Fruit fly (Drosophila melanogaster) whole organism, adult: ENCODE measurements around the gene Nepl12.

Experiments
- CG11617 ChIP-seq: fragments of 200-800 bp; sonication (Bioruptor generic); optimal IDR thresholded peaks from 2 replicates; lab custom pipeline; 2017; ENCODE audit warnings: mild to moderate bottlenecking, missing biosample characterization, missing genetic modification reagents, missing genetic modification characterization
- CG12768 ChIP-seq: fragments of 200-800 bp; sonication (Bioruptor generic); optimal IDR thresholded peaks from 2 replicates; lab custom pipeline; 2017; ENCODE audit warnings: missing biosample characterization, missing genetic modification characterization, mild to moderate bottlenecking, moderate library complexity, missing genetic modification reagents
- CG14711 ChIP-seq: fragments of 200-800 bp; sonication (Bioruptor generic); optimal IDR thresholded peaks from 2 replicates; lab custom pipeline; 2018; ENCODE audit warnings: missing biosample characterization, mild to moderate bottlenecking, missing genetic modification characterization, moderate library complexity
- CG1620 ChIP-seq: fragments of 200-800 bp; sonication (Bioruptor generic); optimal IDR thresholded peaks from 2 replicates; lab custom pipeline; 2016; ENCODE audit warnings: missing biosample characterization, missing genetic modification characterization
- CG33017 ChIP-seq: fragments of 200-800 bp; sonication (Bioruptor generic); optimal IDR thresholded peaks from 2 replicates; lab custom pipeline; 2018; ENCODE audit warnings: missing biosample characterization, mild to moderate bottlenecking, missing genetic modification characterization, moderate library complexity
- CG5204 ChIP-seq: fragments of 200-800 bp; sonication (Bioruptor generic); optimal IDR thresholded peaks from 2 replicates; lab custom pipeline; 2016; ENCODE audit warnings: missing biosample characterization, missing genetic modification characterization
- CG7045 ChIP-seq: fragments of 200-800 bp; sonication (Bioruptor generic); optimal IDR thresholded peaks from 2 replicates; lab custom pipeline; 2017; ENCODE audit warnings: missing biosample characterization, mild to moderate bottlenecking, missing genetic modification characterization
- CG7101 ChIP-seq: fragments of 200-800 bp; sonication (Bioruptor generic); optimal IDR thresholded peaks from 2 replicates; lab custom pipeline; 2018; ENCODE audit warnings: missing biosample characterization, mild to moderate bottlenecking, missing genetic modification characterization, moderate library complexity
- Clk ChIP-seq: fragments of 200-800 bp; sonication (Bioruptor generic); optimal IDR thresholded peaks from 2 replicates; lab custom pipeline; 2017; ENCODE audit warnings: missing biosample characterization, missing genetic modification characterization
- Crg-1 ChIP-seq: fragments of 200-800 bp; sonication (Bioruptor generic); optimal IDR thresholded peaks from 2 replicates; lab custom pipeline; 2016; ENCODE audit warnings: missing biosample characterization, missing genetic modification characterization
- Hr96 ChIP-seq: fragments of 200-800 bp; sonication (Bioruptor generic); optimal IDR thresholded peaks from 2 replicates; lab custom pipeline; 2016; ENCODE audit warnings: missing biosample characterization, missing genetic modification characterization
- Mnt ChIP-seq: fragments of 200-800 bp; sonication (Bioruptor generic); optimal IDR thresholded peaks from 2 replicates; lab custom pipeline; 2016; ENCODE audit warnings: missing biosample characterization, mild to moderate bottlenecking, missing genetic modification characterization
- bab1 ChIP-seq: fragments of 200-800 bp; sonication (Bioruptor generic); optimal IDR thresholded peaks from 3 replicates; lab custom pipeline; 2019; ENCODE audit warnings: missing biosample characterization, mild to moderate bottlenecking, missing genetic modification characterization, moderate library complexity
- cic ChIP-seq: fragments of 200-800 bp; sonication (Bioruptor generic); optimal IDR thresholded peaks from 2 replicates; lab custom pipeline; 2017; ENCODE audit warnings: missing biosample characterization, mild to moderate bottlenecking, missing genetic modification characterization, moderate library complexity
- cnc ChIP-seq, 2 experiments: fragments of >200 bp; optimal IDR thresholded peaks; 2 replicates each; lab custom pipeline; 2017
- kay ChIP-seq: fragments of 200-800 bp; sonication (Bioruptor generic); peaks from one replicate; lab custom pipeline; 2016; ENCODE audit warnings: missing biosample characterization, missing genetic modification characterization, borderline replicate concordance
- ovo ChIP-seq: fragments of 200-800 bp; sonication (Bioruptor generic); optimal IDR thresholded peaks from 2 replicates; lab custom pipeline; 2016; ENCODE audit warnings: missing biosample characterization, missing genetic modification characterization
- pad ChIP-seq: fragments of 200-800 bp; sonication (Bioruptor generic); optimal IDR thresholded peaks from 3 replicates; lab custom pipeline; 2017; ENCODE audit warnings: missing biosample characterization, missing genetic modification characterization, mild to moderate bottlenecking, moderate library complexity, missing genetic modification reagents
- tj ChIP-seq: fragments of 200-800 bp; sonication (Bioruptor generic); optimal IDR thresholded peaks from 3 replicates; lab custom pipeline; 2017; ENCODE audit warnings: missing biosample characterization, mild to moderate bottlenecking, missing genetic modification characterization, moderate library complexity
- toe ChIP-seq: fragments of 200-800 bp; sonication (Bioruptor generic); optimal IDR thresholded peaks from 2 replicates; lab custom pipeline; 2016; ENCODE audit warnings: missing biosample characterization, missing genetic modification characterization

Nepl12 gene

dm6 chr3R:9643977-9644376 is 31.3 kb upstream of the Nepl12 start:
- TF ChIP-seq CG1620 (GFP tag; lab: Kevin White, UChicago) (no peak), pad (GFP tag; lab: Kevin White, UChicago) (no peak), tj (no peak), ovo (GFP tag; lab: Kevin White, UChicago) (no peak), cnc (optimal IDR thresholded peaks at IDR 0.05; lab: Kevin White, UChicago) (no peak)

- no peak for TF ChIP-seq CG11617 (GFP tag; lab: Kevin White, UChicago)
- TF ChIP-seq bab1 = no peak
- TF ChIP-seq tj = no peak
- TF ChIP-seq Crg-1 (GFP tag; lab: Kevin White, UChicago) = no peak
- no peak for TF ChIP-seq Clk (GFP tag; lab: Kevin White, UChicago)
- TF ChIP-seq CG7101 (tag; lab: Kevin White, UChicago) = no peak
- no peak for TF ChIP-seq cnc (optimal IDR thresholded peaks at IDR 0.05; lab: Kevin White, UChicago)
- no peak for TF ChIP-seq pad (GFP tag; lab: Kevin White, UChicago)
- no peak for TF ChIP-seq cic (GFP tag; lab: Kevin White, UChicago)
Measured at dm6 chr3R:9644620-9645019, 30.7 kb upstream of the Nepl12 start.

- TF ChIP-seq cic (GFP tag; lab: Kevin White, UChicago) = peak; percentile 4
- TF ChIP-seq CG33017 = no peak
- TF ChIP-seq ovo (GFP tag; lab: Kevin White, UChicago) = no peak
- TF ChIP-seq kay = peak; percentile 85
- TF ChIP-seq bab1 = no peak
Measured at dm6 chr3R:9646104-9646707, 29.1 kb upstream of the Nepl12 start, which contains the start of gene Fst. Fst (minus strand) TSS chr3R:9646154.

- TF ChIP-seq pad (GFP tag; lab: Kevin White, UChicago) = no peak
- TF ChIP-seq Hr96 (GFP tag; lab: Kevin White, UChicago) = no peak
- no peak for TF ChIP-seq CG14711 (tag; lab: Kevin White, UChicago)
Measured at dm6 chr3R:9665405-9665804, 9.9 kb upstream of the Nepl12 start.

dm6 chr3R:9673207-9673606 is 2.1 kb upstream of the Nepl12 start:
- TF ChIP-seq pad (GFP tag; lab: Kevin White, UChicago) = no peak
- no peak for TF ChIP-seq tj
- no peak for TF ChIP-seq CG12768 (GFP tag; lab: Kevin White, UChicago)
- TF ChIP-seq CG5204 (GFP tag; lab: Kevin White, UChicago) = no peak
- TF ChIP-seq Mnt = no peak
- no peak for TF ChIP-seq CG7045 (GFP tag; lab: Kevin White, UChicago)
- TF ChIP-seq Clk (GFP tag; lab: Kevin White, UChicago) = no peak
- no peak for TF ChIP-seq CG1620 (GFP tag; lab: Kevin White, UChicago)
- no peak for TF ChIP-seq CG11617 (GFP tag; lab: Kevin White, UChicago)
- TF ChIP-seq cic (GFP tag; lab: Kevin White, UChicago) = no peak
- no peak for TF ChIP-seq cnc (optimal IDR thresholded peaks at IDR 0.05; lab: Kevin White, UChicago)
- no peak for TF ChIP-seq bab1
- TF ChIP-seq Hr96 (GFP tag; lab: Kevin White, UChicago) = no peak
- TF ChIP-seq CG14711 (tag; lab: Kevin White, UChicago) = no peak
- TF ChIP-seq kay = no peak
- no peak for TF ChIP-seq CG7101 (tag; lab: Kevin White, UChicago)
- no peak for TF ChIP-seq CG33017
- TF ChIP-seq ovo (GFP tag; lab: Kevin White, UChicago) = no peak
- no peak for TF ChIP-seq Crg-1 (GFP tag; lab: Kevin White, UChicago)

- TF ChIP-seq CG1620 (GFP tag; lab: Kevin White, UChicago) (no peak), CG7101 (tag; lab: Kevin White, UChicago) (no peak), Crg-1 (GFP tag; lab: Kevin White, UChicago) (no peak), ovo (GFP tag; lab: Kevin White, UChicago) (no peak)
Measured at dm6 chr3R:9674196-9674693, 1.1 kb upstream of the Nepl12 start, which contains the start of gene Dhc1. Dhc1 (minus strand) TSS chr3R:9674643.

dm6 chr3R:9677734-9678341 is 2.5 kb downstream of the Nepl12 start, which contains the start of gene p23:
p23 (plus strand) TSS chr3R:9677927.
- peak; percentile 61 for TF ChIP-seq bab1
- peak; percentile 18 for TF ChIP-seq ovo (GFP tag; lab: Kevin White, UChicago)
- TF ChIP-seq CG1620 (GFP tag; lab: Kevin White, UChicago) = peak; percentile 49
- TF ChIP-seq pad (GFP tag; lab: Kevin White, UChicago) = peak; percentile 4
- peak; percentile 39 for TF ChIP-seq Mnt
- no peak for TF ChIP-seq Hr96 (GFP tag; lab: Kevin White, UChicago)
- TF ChIP-seq toe = no peak
- peak; percentile 88 for TF ChIP-seq CG14711 (tag; lab: Kevin White, UChicago)
- no peak for TF ChIP-seq cic (GFP tag; lab: Kevin White, UChicago)
- peak; percentile 12 for TF ChIP-seq CG7101 (tag; lab: Kevin White, UChicago)
- TF ChIP-seq cnc (optimal IDR thresholded peaks at IDR 0.05; lab: Kevin White, UChicago) = no peak
- no peak for TF ChIP-seq Crg-1 (GFP tag; lab: Kevin White, UChicago)
- no peak for TF ChIP-seq CG33017
